Fruit fly (Drosophila melanogaster): ENCODE data around the gene CG7573.

CG7573 gene

DNA sequence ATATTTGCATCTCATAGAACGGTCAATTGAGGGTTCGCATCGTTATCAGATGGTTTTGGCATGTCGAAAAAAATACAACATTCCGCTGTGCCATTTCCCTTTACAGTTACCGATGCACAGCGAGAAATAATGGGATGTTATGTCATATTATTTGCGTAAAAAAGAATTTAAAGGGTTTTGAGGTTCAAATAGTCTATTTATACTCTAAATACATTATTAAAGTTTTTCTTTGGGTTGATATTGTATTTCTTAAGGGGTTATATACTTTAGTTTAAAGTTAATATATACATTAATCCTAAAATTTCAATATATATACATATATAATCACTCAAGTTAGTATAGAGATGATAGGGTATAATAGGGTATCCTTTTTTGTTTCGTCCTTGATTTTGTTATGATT lies 8.6 kb upstream of the CG7573 start (continued):
- no peak for TF ChIP-seq prd (optimal IDR thresholded peaks at IDR 0.05)
- no peak; the same call in 2 of the 3 replicates for TF ChIP-seq prd (GFP tag; IDR thresholded peaks at IDR 0.05)
- TF ChIP-seq CG14860 (GFP tag; IDR thresholded peaks at IDR 0.05; ENCODE audit: partially characterized antibody): no peak
- TF ChIP-seq stwl (tag; optimal IDR thresholded peaks at IDR 0.05): no peak
- no peak for TF ChIP-seq gce (GFP tag; IDR thresholded peaks at IDR 0.05)
- no peak for TF ChIP-seq toy (GFP tag; IDR thresholded peaks at IDR 0.05)
- no peak for TF ChIP-seq tll (GFP tag; optimal IDR thresholded peaks at IDR 0.05)
- TF ChIP-seq grn (GFP tag; optimal IDR thresholded peaks at IDR 0.05): no peak
- no peak for TF ChIP-seq CG10209 (GFP tag; optimal IDR thresholded peaks at IDR 0.05)
- TF ChIP-seq gcm (GFP tag; optimal IDR thresholded peaks at IDR 0.05): no peak
- TF ChIP-seq Aef1 (GFP tag; IDR thresholded peaks at IDR 0.05): no peak
- no peak for TF ChIP-seq CG11696 (GFP tag; IDR thresholded peaks at IDR 0.05)
- no peak for TF ChIP-seq ase (GFP tag; IDR thresholded peaks at IDR 0.05)
- TF ChIP-seq Meics (GFP tag; optimal IDR thresholded peaks at IDR 0.05): peak; percentile 25
- no peak for TF ChIP-seq Awh (GFP tag; IDR thresholded peaks at IDR 0.05)
- no peak for TF ChIP-seq CG7357 (GFP tag; IDR thresholded peaks at IDR 0.05)
- TF ChIP-seq CG6254 (GFP tag; optimal IDR thresholded peaks at IDR 0.05): peak; percentile 2
- TF ChIP-seq hth (optimal IDR thresholded peaks at IDR 0.05): no peak
- no peak for TF ChIP-seq CG15479 (GFP tag; optimal IDR thresholded peaks at IDR 0.05)
- peak; percentile 11 for TF ChIP-seq bcd (GFP tag; optimal IDR thresholded peaks at IDR 0.05)
- TF ChIP-seq CG8478 (optimal IDR thresholded peaks at IDR 0.05): no peak
- no peak for TF ChIP-seq zfh2 (GFP tag; optimal IDR thresholded peaks at IDR 0.05)
- no peak for TF ChIP-seq pan (optimal IDR thresholded peaks at IDR 0.05)
- TF ChIP-seq pan (GFP tag; optimal IDR thresholded peaks at IDR 0.05 in 1 of 2, IDR thresholded peaks at IDR 0.05 in 1 of 2): no peak
- no peak for TF ChIP-seq CG11093 (GFP tag; IDR thresholded peaks at IDR 0.05)
- no peak for TF ChIP-seq Hr78 (GFP tag; optimal IDR thresholded peaks at IDR 0.05)
- TF ChIP-seq Hmx (GFP tag; optimal IDR thresholded peaks at IDR 0.05): no peak
- TF ChIP-seq Vsx1 (GFP tag; optimal IDR thresholded peaks at IDR 0.05): no peak
- no peak for TF ChIP-seq ab (GFP tag; optimal IDR thresholded peaks at IDR 0.05)
- TF ChIP-seq ttk (GFP tag; IDR thresholded peaks at IDR 0.05): no peak
- TF ChIP-seq p53 (GFP tag; optimal IDR thresholded peaks at IDR 0.05): no peak
- no peak for TF ChIP-seq Lim3 (GFP tag; IDR thresholded peaks at IDR 0.05)
- TF ChIP-seq Hr51 (GFP tag; optimal IDR thresholded peaks at IDR 0.05): peak in 1 of 2 experiments; percentile 32
- no peak for TF ChIP-seq nau (GFP tag; optimal IDR thresholded peaks at IDR 0.05)
- TF ChIP-seq tna (GFP tag; IDR thresholded peaks at IDR 0.05; ENCODE audit: partially characterized antibody): no peak
- TF ChIP-seq ci (GFP tag; IDR thresholded peaks at IDR 0.05): no peak
- TF ChIP-seq Dfd (GFP tag; optimal IDR thresholded peaks at IDR 0.05): no peak
- peak; percentile 19 for TF ChIP-seq CG13424 (tag; optimal IDR thresholded peaks at IDR 0.05)
- no peak for TF ChIP-seq Hey (tag; optimal IDR thresholded peaks at IDR 0.05)
- no peak for TF ChIP-seq al (GFP tag; IDR thresholded peaks at IDR 0.05)
- TF ChIP-seq CG14667 (GFP tag; IDR thresholded peaks at IDR 0.05): no peak
- no peak for TF ChIP-seq CG9437 (GFP tag; optimal IDR thresholded peaks at IDR 0.05)
- no peak for TF ChIP-seq Drgx (GFP tag; IDR thresholded peaks at IDR 0.05)
- TF ChIP-seq sens-2 (GFP tag; IDR thresholded peaks at IDR 0.05): no peak
- TF ChIP-seq CG13123 (GFP tag; optimal IDR thresholded peaks at IDR 0.05): no peak
- no peak for TF ChIP-seq mam (GFP tag; optimal IDR thresholded peaks at IDR 0.05)
- TF ChIP-seq CG12391 (tag; optimal IDR thresholded peaks at IDR 0.05): peak; percentile 32
- TF ChIP-seq wek (GFP tag; optimal IDR thresholded peaks at IDR 0.05): no peak
- peak; percentile 38; the same call in 2 of the 3 replicates for TF ChIP-seq row (GFP tag; IDR thresholded peaks at IDR 0.05)
- no peak for TF ChIP-seq sug (tag; optimal IDR thresholded peaks at IDR 0.05)
- TF ChIP-seq dmrt99B (tag; optimal IDR thresholded peaks at IDR 0.05): peak; percentile 42
- no peak for TF ChIP-seq NC2β (GFP tag; optimal IDR thresholded peaks at IDR 0.05)
- no peak for TF ChIP-seq Gsc (GFP tag; IDR thresholded peaks at IDR 0.05)

All from whole organism, embryonic.